Worm (Caenorhabditis elegans): ENCODE results near the gene Y56A3A.22.

The Y56A3A.22 gene

DNA sequence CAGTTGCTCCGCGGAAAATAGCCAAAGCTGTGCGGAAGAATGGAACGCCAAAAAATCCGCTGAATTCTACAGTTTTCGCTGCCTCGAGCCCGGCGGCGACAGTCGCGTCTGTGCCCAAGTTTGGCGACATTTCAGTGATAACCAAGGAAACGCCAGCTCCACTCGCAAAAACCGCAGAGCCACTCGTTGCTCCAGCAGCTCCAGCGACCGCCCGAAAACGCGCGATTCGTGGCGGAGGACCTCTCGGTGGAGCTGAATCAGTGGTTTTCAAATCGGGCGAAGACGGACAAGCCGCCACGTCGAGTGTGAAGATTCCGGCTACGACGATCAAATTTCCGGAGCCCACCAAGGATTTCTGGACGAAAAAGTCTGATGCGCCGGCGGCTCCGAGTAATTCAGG is 5.2 kb upstream of the Y56A3A.22 start:
- TF ChIP-seq unc-55 (GFP tag; optimal IDR thresholded peaks at IDR 0.05) (no peak), zag-1 (tag; optimal IDR thresholded peaks at IDR 0.05) (no peak), ZK546.5 (tag; optimal IDR thresholded peaks at IDR 0.05) (no peak), skn-1 (tag; optimal IDR thresholded peaks at IDR 0.05) (no peak), snpc-4 (tag; optimal IDR thresholded peaks at IDR 0.05) (no peak), sma-9 (GFP tag; optimal IDR thresholded peaks at IDR 0.05) (no peak), sma-9 (tag; optimal IDR thresholded peaks at IDR 0.05) (no peak)

DNA sequence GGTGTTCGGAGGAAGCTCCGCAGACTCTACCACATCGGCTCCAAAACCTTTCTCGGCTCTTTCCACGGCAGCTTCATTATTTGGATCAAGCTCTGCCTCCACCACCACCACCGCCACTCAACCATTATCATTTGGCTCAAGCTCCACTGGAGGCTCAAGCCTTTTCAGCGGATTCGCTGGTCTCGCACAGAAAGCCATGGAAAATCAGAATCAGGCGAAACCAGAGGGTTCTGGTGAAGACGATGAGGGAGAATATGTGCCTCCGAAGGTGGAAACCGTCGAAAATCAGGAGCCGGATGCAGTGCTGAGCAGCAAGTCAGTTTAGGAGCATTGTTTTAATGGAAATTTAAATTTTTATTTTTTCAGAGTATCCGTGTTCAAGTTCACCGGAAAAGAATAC is 4.4 kb upstream of the Y56A3A.22 start:
- no peak for TF ChIP-seq nhr-77 (tag; optimal IDR thresholded peaks at IDR 0.05)
- no peak for TF ChIP-seq egl-27 (tag; optimal IDR thresholded peaks at IDR 0.05)
- TF ChIP-seq nhr-237 (tag; optimal IDR thresholded peaks at IDR 0.05), result no peak
- TF ChIP-seq blmp-1 (tag; optimal IDR thresholded peaks at IDR 0.05; ENCODE audit: insufficient read depth), result no peak
- TF ChIP-seq unc-39 (tag; optimal IDR thresholded peaks at IDR 0.05), result no peak
- TF ChIP-seq sma-3 (GFP tag; optimal IDR thresholded peaks at IDR 0.05), result no peak
- TF ChIP-seq elt-3 (tag; optimal IDR thresholded peaks at IDR 0.05), result no peak
- TF ChIP-seq fos-1 (tag; optimal IDR thresholded peaks at IDR 0.05), result no peak
- TF ChIP-seq sem-4 (tag; optimal IDR thresholded peaks at IDR 0.05), result no peak
- TF ChIP-seq lin-39 (tag; optimal IDR thresholded peaks at IDR 0.05), result no peak
- TF ChIP-seq ztf-11 (tag; optimal IDR thresholded peaks at IDR 0.05), result no peak
- no peak for TF ChIP-seq Y55F3AM.14 (GFP tag; optimal IDR thresholded peaks at IDR 0.05)

DNA sequence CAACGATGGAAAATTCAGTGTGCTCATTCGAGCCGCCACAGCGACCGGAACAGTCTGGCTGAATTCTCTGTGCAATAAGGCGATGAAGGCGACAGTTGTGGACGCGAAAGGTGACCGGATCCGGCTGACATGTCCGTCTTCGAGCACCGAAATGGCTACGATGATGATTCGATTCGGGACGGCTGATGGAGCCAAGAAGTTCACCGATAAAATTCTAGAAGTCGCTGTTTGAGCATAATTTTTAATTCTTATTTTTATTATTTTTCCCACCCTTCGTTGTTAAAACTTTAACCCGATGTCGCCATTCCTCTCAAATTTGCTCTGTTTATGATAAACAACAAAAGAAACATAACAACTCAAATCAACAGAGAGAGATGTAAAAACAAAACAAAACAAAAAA is 4.0 kb upstream of the Y56A3A.22 start:
- no peak for TF ChIP-seq gmeb-1 (tag; optimal IDR thresholded peaks at IDR 0.05)
- TF ChIP-seq sem-4 (tag; optimal IDR thresholded peaks at IDR 0.05), result no peak
- no peak for TF ChIP-seq blmp-1 (tag; optimal IDR thresholded peaks at IDR 0.05; ENCODE audit: insufficient read depth)
- TF ChIP-seq peb-1 (tag; optimal IDR thresholded peaks at IDR 0.05), result no peak
- no peak for TF ChIP-seq egl-27 (tag; optimal IDR thresholded peaks at IDR 0.05)
- TF ChIP-seq nhr-237 (tag; optimal IDR thresholded peaks at IDR 0.05), result no peak
- no peak for TF ChIP-seq elt-1 (tag; optimal IDR thresholded peaks at IDR 0.05)
- TF ChIP-seq lsy-2 (tag; optimal IDR thresholded peaks at IDR 0.05), result no peak
- TF ChIP-seq Y55F3AM.14 (GFP tag; optimal IDR thresholded peaks at IDR 0.05), result no peak
- no peak for TF ChIP-seq fos-1 (tag; optimal IDR thresholded peaks at IDR 0.05)
- TF ChIP-seq ztf-4 (tag; optimal IDR thresholded peaks at IDR 0.05), result no peak
- TF ChIP-seq mdl-1 (tag; optimal IDR thresholded peaks at IDR 0.05), result no peak
- TF ChIP-seq dmd-4 (tag; optimal IDR thresholded peaks at IDR 0.05), result no peak
- TF ChIP-seq nhr-21 (tag; optimal IDR thresholded peaks at IDR 0.05), result no peak
- no peak for TF ChIP-seq unc-62 (GFP tag; optimal IDR thresholded peaks at IDR 0.05)
- no peak for TF ChIP-seq zag-1 (tag; optimal IDR thresholded peaks at IDR 0.05)
- TF ChIP-seq sma-3 (GFP tag; optimal IDR thresholded peaks at IDR 0.05), result no peak
- TF ChIP-seq alr-1 (tag; optimal IDR thresholded peaks at IDR 0.05), result no peak
- no peak for TF ChIP-seq lin-13 (GFP tag; optimal IDR thresholded peaks at IDR 0.05)
- TF ChIP-seq unc-39 (tag; optimal IDR thresholded peaks at IDR 0.05), result no peak

DNA sequence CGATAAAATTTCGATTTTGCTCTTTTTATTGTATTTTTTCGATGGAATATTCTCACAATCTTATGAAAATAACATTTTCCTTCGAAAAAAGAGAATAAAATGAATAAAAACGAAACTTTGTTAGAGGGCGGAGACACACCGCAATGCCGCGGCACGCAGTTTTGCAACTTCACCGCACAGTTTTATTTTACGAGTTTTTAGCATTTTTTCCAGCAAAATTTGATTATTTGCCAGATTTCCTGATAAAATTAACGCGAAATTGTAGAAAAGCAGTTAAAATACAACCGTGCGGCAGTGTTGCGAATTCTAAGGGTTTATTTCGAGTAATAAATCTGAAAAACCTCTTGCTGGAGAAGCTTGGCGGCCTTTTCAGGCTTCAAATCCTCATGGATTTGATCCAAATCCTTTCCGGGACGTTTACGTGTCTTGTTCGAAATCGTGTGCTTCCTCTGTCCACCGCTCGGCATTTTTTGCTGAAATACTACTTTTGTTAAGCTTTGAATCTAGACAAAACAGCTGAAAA is 3.2 kb upstream of the Y56A3A.22 start, which contains the start of gene znf-593:
Gene znf-593 (minus strand): TSS at position 473 of the 523 bp plus-strand sequence.
- TF ChIP-seq ama-1 (optimal IDR thresholded peaks at IDR 0.05) (no peak), ztf-4 (tag; optimal IDR thresholded peaks at IDR 0.05) (no peak), elt-1 (tag; optimal IDR thresholded peaks at IDR 0.05) (no peak), mab-5 (tag; optimal IDR thresholded peaks at IDR 0.05) (no peak), unc-55 (GFP tag; optimal IDR thresholded peaks at IDR 0.05) (peak; percentile 3), sem-4 (tag; optimal IDR thresholded peaks at IDR 0.05) (peak; percentile 29), snpc-4 (tag; optimal IDR thresholded peaks at IDR 0.05) (no peak), nhr-6 (tag; optimal IDR thresholded peaks at IDR 0.05) (no peak), ceh-82 (tag; optimal IDR thresholded peaks at IDR 0.05) (no peak), F13H6.1 (tag; optimal IDR thresholded peaks at IDR 0.05) (no peak), ceh-16 (tag; optimal IDR thresholded peaks at IDR 0.05) (no peak), ztf-11 (tag; optimal IDR thresholded peaks at IDR 0.05) (no peak), lsy-2 (tag; optimal IDR thresholded peaks at IDR 0.05) (peak in 1 of 2 experiments; percentile 34), nhr-25 (tag; optimal IDR thresholded peaks at IDR 0.05) (peak; percentile 24)

All from whole organism, L2 larva.